ENCODE assay signal across 1 fruit fly cellular context in the genomic region with DNA sequence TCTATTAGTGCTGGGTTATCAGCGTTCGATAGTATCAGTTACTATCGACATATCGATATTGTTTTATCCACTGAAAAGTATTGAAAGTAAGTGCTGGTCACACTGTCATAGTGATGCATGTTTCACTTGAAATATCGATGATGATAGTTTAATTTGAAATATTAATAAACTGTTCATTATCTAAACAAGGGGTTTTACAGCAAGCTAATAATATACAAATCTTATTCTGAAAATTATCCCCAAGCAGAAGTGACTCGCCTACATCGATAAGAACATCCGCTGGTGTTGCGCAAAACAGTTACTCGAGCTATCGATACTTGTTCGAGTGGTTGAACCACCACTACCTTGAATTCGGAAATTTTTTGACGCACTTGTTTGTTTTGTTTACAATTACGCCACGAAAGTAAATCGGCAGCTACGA.
A peak's percentile ranks its signal among the peaks of the same experiment; 100 is the strongest.
TF ChIP-seq lines count a peak whose summit lies in the region.

A gene (minus strand): TSS at position 10 of the 421 bp plus-strand sequence.
A gene (plus strand): TSS at position 333 of the 421 bp plus-strand sequence.
A gene (plus strand): TSS at position 333 of the 421 bp plus-strand sequence.

TF ChIP-seq in whole organism, embryonic, 481 proteins besides CTCF, POLR2A, EP300 and RAD21 (continued from another document):
- peak; percentile 92 for TF ChIP-seq sens (GFP tag; lab: Kevin White, UChicago)
- peak; percentile 59 for TF ChIP-seq CG1602 (GFP tag; optimal IDR thresholded peaks at IDR 0.05; lab: Kevin White, UChicago)
- TF ChIP-seq Gsc (GFP tag; IDR thresholded peaks at IDR 0.05; lab: Robert Waterston, UW) = no peak
- peak; percentile 96 for TF ChIP-seq CG14860 (GFP tag; IDR thresholded peaks at IDR 0.05; lab: Robert Waterston, UW; ENCODE audit: partially characterized antibody)
- TF ChIP-seq Hsf (GFP tag; optimal IDR thresholded peaks at IDR 0.05; lab: Kevin White, UChicago) = peak; percentile 86
- TF ChIP-seq CG2875 (GFP tag; optimal IDR thresholded peaks at IDR 0.05; lab: Kevin White, UChicago) = no peak
- peak; percentile 47 for TF ChIP-seq CG13296 (GFP tag; optimal IDR thresholded peaks at IDR 0.05; lab: Kevin White, UChicago)
- peak; percentile 88 for TF ChIP-seq nmo (GFP tag; optimal IDR thresholded peaks at IDR 0.05; lab: Kevin White, UChicago)
- TF ChIP-seq Atf-2 (GFP tag; optimal IDR thresholded peaks at IDR 0.05; lab: Kevin White, UChicago) = peak; percentile 34
- peak; percentile 47 for TF ChIP-seq CG18619 (GFP tag; optimal IDR thresholded peaks at IDR 0.05; lab: Kevin White, UChicago)
